Worm (Caenorhabditis elegans): ENCODE results near the gene F09C6.14.

DNA sequence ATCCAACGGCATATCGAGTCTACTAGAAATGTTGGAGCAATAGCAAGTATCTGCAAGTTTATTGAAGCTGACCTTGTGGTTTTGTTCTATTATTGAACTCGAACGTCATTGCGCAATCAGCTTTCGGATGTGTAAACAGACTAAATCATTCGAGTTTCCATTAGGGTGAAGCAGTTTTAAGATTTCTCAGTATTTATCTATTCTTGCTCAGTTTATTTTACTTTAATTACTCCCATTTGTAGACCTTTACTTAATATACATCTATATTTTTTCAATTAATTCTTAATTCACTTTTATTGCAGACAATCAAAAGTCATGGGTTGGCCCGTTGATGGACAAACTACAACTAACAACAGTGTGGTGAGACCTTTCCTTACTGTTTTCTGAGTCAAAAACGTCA, at the start of gene F09C6.14:
- TF ChIP-seq nhr-12 (tag; optimal IDR thresholded peaks at IDR 0.05) (no peak), unc-62 (GFP tag; optimal IDR thresholded peaks at IDR 0.05) (no peak)

Data from whole organism, L1 larva.